Worm (Caenorhabditis elegans) whole organism, early embryonic: ENCODE results near the gene ugt-15.

Experiments
- F13C5.2 ChIP-seq: sonication (generic microtip); optimal IDR thresholded peaks from 2 replicates; lab custom pipeline; 2017; ENCODE audit warnings: mild to moderate bottlenecking, missing genetic modification characterization, inconsistent platforms, missing compliant biosample characterization
- ama-1 ChIP-seq: fragments of 150-350 bp; optimal IDR thresholded peaks from 2 replicates; lab custom pipeline; 2014
- ceh-13 ChIP-seq: fragments of 200-800 bp; sonication (Bioruptor generic); optimal IDR thresholded peaks from 2 replicates; lab custom pipeline; 2018; ENCODE audit warnings: mild to moderate bottlenecking, missing genetic modification characterization, missing compliant biosample characterization
- hmbx-1 ChIP-seq: sonication (generic microtip); optimal IDR thresholded peaks from 2 replicates; lab custom pipeline; 2016; ENCODE audit warnings: mild to moderate bottlenecking, missing genetic modification characterization, missing compliant biosample characterization
- pes-1 ChIP-seq: fragments of 200-800 bp; sonication (Bioruptor generic); IDR thresholded peaks from 2 replicates; pipeline ENCODE4 v1.3.6; 2022; ENCODE audit warnings: missing genetic modification reagents, missing genetic modification characterization, missing compliant biosample characterization
- tbx-37 ChIP-seq: fragments of 200-800 bp; sonication (Bioruptor generic); conservative IDR thresholded peaks from 2 replicates; pipeline ENCODE4 v1.3.6; 2022; ENCODE audit warnings: missing genetic modification reagents, missing genetic modification characterization, missing compliant biosample characterization

DNA sequence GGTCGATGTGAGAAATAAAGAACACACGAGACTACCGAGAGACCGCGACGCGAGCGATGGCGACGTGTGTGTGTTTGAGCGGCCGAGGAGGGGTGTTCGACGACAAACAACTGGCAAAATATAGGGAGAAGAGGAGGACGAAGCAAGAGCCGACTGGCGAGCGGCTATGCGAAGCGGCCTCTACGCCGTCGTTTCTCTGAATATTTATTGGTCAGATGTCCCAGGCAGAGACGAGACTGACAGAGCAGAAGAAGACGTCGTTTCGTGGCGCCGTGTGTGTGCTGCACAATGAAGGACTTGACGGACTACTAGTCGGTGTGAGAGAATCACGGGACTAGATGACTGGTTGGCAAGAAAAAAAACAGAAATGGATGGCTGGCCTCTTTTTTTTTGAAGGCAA lies 8.2 kb upstream of the ugt-15 start:
- TF ChIP-seq ceh-13 (GFP tag; lab: Kevin White, UChicago) (no peak), hmbx-1 (tag; lab: Kevin White, UChicago) (no peak), ama-1 (lab: Kevin White, UChicago) (no peak), F13C5.2 (tag; lab: Kevin White, UChicago) (no peak), tbx-37 (no peak), pes-1 (GFP tag; lab: Robert Waterston, UW) (no peak)
